Worm (Caenorhabditis elegans): ENCODE measurements around the gene W06G6.20.

W06G6.20 gene

ce11 chrV:16610791-16611385 lies 37.3 kb downstream of the W06G6.20 start, which contains the start of gene srw-54:
Gene srw-54, plus strand, starts transcription at chrV:16611335.
- TF ChIP-seq xbp-1 (tag; optimal IDR thresholded peaks at IDR 0.05) (no peak), egl-13 (tag; optimal IDR thresholded peaks at IDR 0.05) (no peak), fkh-10 (GFP tag; optimal IDR thresholded peaks at IDR 0.05) (no peak), lin-14 (GFP tag; optimal IDR thresholded peaks at IDR 0.05) (no peak), aly-2 (tag; optimal IDR thresholded peaks at IDR 0.05) (no peak), F16B12.6 (tag; optimal IDR thresholded peaks at IDR 0.05) (no peak), efl-1 (optimal IDR thresholded peaks at IDR 0.05) (no peak), efl-1 (GFP tag; optimal IDR thresholded peaks at IDR 0.05 in 1 of 2) (peak in 1 of 2 experiments; percentile 39), C34B4.2 (tag; optimal IDR thresholded peaks at IDR 0.05) (no peak), elt-2 (tag; optimal IDR thresholded peaks at IDR 0.05) (peak; percentile 57), elt-3 (tag; optimal IDR thresholded peaks at IDR 0.05) (no peak), ceh-88 (GFP tag; IDR thresholded peaks at IDR 0.05) (no peak)

DNA sequence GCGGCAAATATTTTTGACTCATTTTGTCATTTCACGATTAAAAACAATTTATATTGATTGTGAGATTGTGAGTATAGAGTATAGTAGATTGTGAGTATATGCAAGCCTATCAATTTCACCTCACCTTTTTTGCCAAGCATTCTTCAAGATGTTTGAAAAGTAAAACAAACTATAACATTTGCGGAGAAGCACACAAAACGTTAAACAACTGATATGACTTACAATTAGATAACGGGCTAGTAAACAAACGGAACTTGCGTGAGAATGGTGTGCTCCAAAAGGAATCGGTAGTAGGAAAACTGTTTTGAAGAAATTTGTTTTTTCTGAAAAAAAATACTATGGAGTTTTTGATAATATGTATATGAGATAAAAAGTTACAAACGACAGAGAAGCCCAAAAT lies 38.1 kb downstream of the W06G6.20 start:
- TF ChIP-seq ama-1 (optimal IDR thresholded peaks at IDR 0.05) = no peak
- no peak for TF ChIP-seq fkh-4 (tag; optimal IDR thresholded peaks at IDR 0.05; ENCODE audit: borderline replicate concordance)
- peak; percentile 46 for TF ChIP-seq jun-1 (tag; optimal IDR thresholded peaks at IDR 0.05)
- TF ChIP-seq dpl-1 (GFP tag; optimal IDR thresholded peaks at IDR 0.05) = no peak
- no peak for TF ChIP-seq sptf-1 (tag; optimal IDR thresholded peaks at IDR 0.05)
- no peak for TF ChIP-seq alr-1 (tag; optimal IDR thresholded peaks at IDR 0.05; ENCODE audit: borderline replicate concordance)
- no peak for TF ChIP-seq rnt-1 (tag; optimal IDR thresholded peaks at IDR 0.05)
- no peak for TF ChIP-seq ceh-8 (GFP tag; optimal IDR thresholded peaks at IDR 0.05)
- peak; percentile 81 for TF ChIP-seq elt-2 (tag; optimal IDR thresholded peaks at IDR 0.05)
- no peak for TF ChIP-seq sox-4 (tag; optimal IDR thresholded peaks at IDR 0.05)
- no peak for TF ChIP-seq C34B4.2 (tag; optimal IDR thresholded peaks at IDR 0.05)
- TF ChIP-seq mab-9 (GFP tag; IDR thresholded peaks at IDR 0.05) = no peak
- no peak for TF ChIP-seq unc-30 (tag; optimal IDR thresholded peaks at IDR 0.05)
- TF ChIP-seq lin-35 (GFP tag; optimal IDR thresholded peaks at IDR 0.05) = peak in 1 of 2 experiments; percentile 4
- no peak for TF ChIP-seq snpc-4 (tag; optimal IDR thresholded peaks at IDR 0.05)
- no peak for TF ChIP-seq mep-1 (tag; optimal IDR thresholded peaks at IDR 0.05)
- TF ChIP-seq nhr-84 (tag; optimal IDR thresholded peaks at IDR 0.05) = no peak
- no peak for TF ChIP-seq nhr-77 (tag; optimal IDR thresholded peaks at IDR 0.05)
- TF ChIP-seq lin-15B (tag; optimal IDR thresholded peaks at IDR 0.05) = no peak
- no peak for TF ChIP-seq elt-3 (tag; optimal IDR thresholded peaks at IDR 0.05)
- no peak for TF ChIP-seq skn-1 (tag; optimal IDR thresholded peaks at IDR 0.05)

- TF ChIP-seq elt-2 (tag; optimal IDR thresholded peaks at IDR 0.05) (peak; percentile 73), isw-1 (GFP tag; IDR thresholded peaks at IDR 0.05) (no peak), fos-1 (tag; optimal IDR thresholded peaks at IDR 0.05) (no peak), jun-1 (tag; optimal IDR thresholded peaks at IDR 0.05) (peak; percentile 42), pag-3 (tag; optimal IDR thresholded peaks at IDR 0.05; ENCODE audit: borderline replicate concordance, insufficient read depth) (no peak), skn-1 (tag; optimal IDR thresholded peaks at IDR 0.05) (no peak)
Measured at ce11 chrV:16608478-16608877, 39.7 kb downstream of the W06G6.20 start.

- TF ChIP-seq snpc-4 (tag; optimal IDR thresholded peaks at IDR 0.05) = no peak
- no peak for TF ChIP-seq nhr-12 (tag; optimal IDR thresholded peaks at IDR 0.05)
- TF ChIP-seq nhr-47 (tag; optimal IDR thresholded peaks at IDR 0.05) = no peak
- no peak for TF ChIP-seq fos-1 (tag; optimal IDR thresholded peaks at IDR 0.05)
- no peak for TF ChIP-seq aly-2 (tag; optimal IDR thresholded peaks at IDR 0.05)
- TF ChIP-seq nhr-28 (tag; optimal IDR thresholded peaks at IDR 0.05) = no peak
- no peak for TF ChIP-seq nhr-71 (tag; optimal IDR thresholded peaks at IDR 0.05)
- TF ChIP-seq nhr-237 (tag; optimal IDR thresholded peaks at IDR 0.05) = no peak
- TF ChIP-seq sptf-1 (tag; optimal IDR thresholded peaks at IDR 0.05) = no peak
- TF ChIP-seq zag-1 (tag; optimal IDR thresholded peaks at IDR 0.05) = no peak
- TF ChIP-seq C16A3.4 (tag; optimal IDR thresholded peaks at IDR 0.05) = no peak
- TF ChIP-seq rnt-1 (tag; optimal IDR thresholded peaks at IDR 0.05) = no peak
- TF ChIP-seq efl-1 (optimal IDR thresholded peaks at IDR 0.05) = no peak
- TF ChIP-seq efl-1 (GFP tag; optimal IDR thresholded peaks at IDR 0.05 in 1 of 2) = no peak
- TF ChIP-seq irx-1 (tag; optimal IDR thresholded peaks at IDR 0.05) = no peak
- no peak for TF ChIP-seq blmp-1 (tag; optimal IDR thresholded peaks at IDR 0.05)
- no peak for TF ChIP-seq fkh-10 (GFP tag; optimal IDR thresholded peaks at IDR 0.05)
- TF ChIP-seq lin-39 (tag; optimal IDR thresholded peaks at IDR 0.05) = no peak
- TF ChIP-seq zip-4 (GFP tag; optimal IDR thresholded peaks at IDR 0.05) = no peak
- no peak for TF ChIP-seq nhr-11 (tag; optimal IDR thresholded peaks at IDR 0.05)
Measured at ce11 chrV:16606313-16606712, 41.9 kb downstream of the W06G6.20 start, which contains the start of gene Y32B12C.1. Gene Y32B12C.1, plus strand, starts transcription at chrV:16606613.

All from whole organism, L1 larva.